Fruit fly (Drosophila melanogaster) Kc167 (cell line): Measurements from ENCODE around the gene Naa60.

ENCODE experiments used
- Sin3A ChIP-seq: fragments of >200 bp; optimal IDR thresholded peaks from 2 replicates; lab custom pipeline; 2018; ENCODE audit warnings: missing external identifiers
- h ChIP-seq: fragments of >200 bp; optimal IDR thresholded peaks from 3 replicates; lab custom pipeline; 2018; ENCODE audit warnings: missing external identifiers
- insv ChIP-seq: fragments of >200 bp; optimal IDR thresholded peaks from 3 replicates; lab custom pipeline; 2018; ENCODE audit warnings: missing external identifiers
- psq ChIP-seq: fragments of >200 bp; optimal IDR thresholded peaks from 2 replicates; lab custom pipeline; 2017; ENCODE audit warnings: missing external identifiers
- ttk ChIP-seq: sonication (Bioruptor generic); optimal IDR thresholded peaks from 2 replicates; lab custom pipeline; 2017; ENCODE audit warnings: missing external identifiers

- TF ChIP-seq Sin3A (no peak), ttk (lab: Kevin White, UChicago) (no peak), insv (lab: Kevin White, UChicago) (no peak), h (lab: Kevin White, UChicago) (no peak), psq (lab: Kevin White, UChicago) (no peak)
These were observed 38.0 kb upstream of the Naa60 start for dm6 chr3L:9688674-9689073.
